Worm (Caenorhabditis elegans) whole organism, mixed stage, embryonic: ENCODE data around the gene T20B12.7.

Experiments used
- M03D4.4 ChIP-seq: sonication (generic microtip); optimal IDR thresholded peaks from 2 replicates; lab custom pipeline; 2017; ENCODE audit warnings: mild to moderate bottlenecking, missing genetic modification characterization, missing compliant biosample characterization
- bed-3 ChIP-seq: fragments of 200-800 bp; sonication (Bioruptor generic); optimal IDR thresholded peaks from 3 replicates; lab custom pipeline; 2018; ENCODE audit warnings: mild to moderate bottlenecking, missing genetic modification characterization, moderate library complexity, missing compliant biosample characterization
- blmp-1 ChIP-seq: fragments of 150-350 bp; optimal IDR thresholded peaks from 2 replicates; lab custom pipeline; 2014; ENCODE audit warnings: missing biosample characterization, missing genetic modification characterization
- cnd-1 ChIP-seq: fragments of 200-800 bp; sonication (Bioruptor generic); optimal IDR thresholded peaks from 2 replicates; lab custom pipeline; 2018; ENCODE audit warnings: mild to moderate bottlenecking, missing genetic modification characterization, missing compliant biosample characterization
- elt-1 ChIP-seq: sonication (generic microtip); optimal IDR thresholded peaks from 2 replicates; lab custom pipeline; 2017; ENCODE audit warnings: missing genetic modification characterization, mild to moderate bottlenecking, missing compliant biosample characterization, antibody characterized with exemption, moderate library complexity, borderline replicate concordance; ENCODE audit not compliant: insufficient read depth
- hlh-1 ChIP-seq: fragments of 150-350 bp; optimal IDR thresholded peaks from 2 replicates; lab custom pipeline; 2014; ENCODE audit warnings: missing biosample characterization, missing genetic modification reagents, missing genetic modification characterization
- lin-13 ChIP-seq: fragments of 150-350 bp; optimal IDR thresholded peaks from 2 replicates; lab custom pipeline; 2014; ENCODE audit warnings: missing biosample characterization, missing genetic modification characterization
- lin-32 ChIP-seq: fragments of 200-800 bp; sonication (Bioruptor generic); optimal IDR thresholded peaks from 2 replicates; lab custom pipeline; 2018; ENCODE audit warnings: mild to moderate bottlenecking, missing genetic modification characterization, missing compliant biosample characterization
- mab-5 ChIP-seq: fragments of 150-350 bp; optimal IDR thresholded peaks from 2 replicates; lab custom pipeline; 2014; ENCODE audit warnings: missing biosample characterization, missing genetic modification characterization
- mls-2 ChIP-seq: sonication (generic microtip); optimal IDR thresholded peaks from 2 replicates; lab custom pipeline; 2016; ENCODE audit warnings: mild to moderate bottlenecking, missing genetic modification characterization, moderate library complexity, missing compliant biosample characterization
- nhr-12 ChIP-seq: fragments of 150-350 bp; optimal IDR thresholded peaks from 2 replicates; lab custom pipeline; 2014; ENCODE audit warnings: missing biosample characterization, missing genetic modification characterization
- nhr-2 ChIP-seq: fragments of 150-350 bp; optimal IDR thresholded peaks from 2 replicates; lab custom pipeline; 2014; ENCODE audit warnings: missing biosample characterization, missing genetic modification characterization
- nhr-28 ChIP-seq: fragments of 150-350 bp; optimal IDR thresholded peaks from 2 replicates; lab custom pipeline; 2014; ENCODE audit warnings: missing biosample characterization, missing genetic modification characterization
- nhr-76 ChIP-seq: sonication (generic microtip); optimal IDR thresholded peaks from 2 replicates; lab custom pipeline; 2017; ENCODE audit warnings: missing biosample characterization, missing genetic modification characterization
- sem-2 ChIP-seq: fragments of 200-800 bp; sonication (Bioruptor generic); optimal IDR thresholded peaks from 2 replicates; lab custom pipeline; 2018; ENCODE audit warnings: mild to moderate bottlenecking, missing genetic modification characterization, missing compliant biosample characterization
- snpc-4 ChIP-seq: fragments of 150-350 bp; optimal IDR thresholded peaks from 2 replicates; lab custom pipeline; 2014; ENCODE audit warnings: missing biosample characterization, missing genetic modification characterization
- tbx-8 ChIP-seq: fragments of 200-800 bp; sonication (Bioruptor generic); optimal IDR thresholded peaks from 2 replicates; lab custom pipeline; 2018; ENCODE audit warnings: mild to moderate bottlenecking, missing genetic modification characterization, moderate library complexity, missing compliant biosample characterization
- unc-120 ChIP-seq: sonication (generic microtip); optimal IDR thresholded peaks from 2 replicates; lab custom pipeline; 2017; ENCODE audit warnings: missing genetic modification characterization, missing compliant biosample characterization; ENCODE audit not compliant: poor library complexity, severe bottlenecking
- unc-39 ChIP-seq: fragments of 150-350 bp; optimal IDR thresholded peaks from 2 replicates; lab custom pipeline; 2014; ENCODE audit warnings: missing biosample characterization, missing genetic modification characterization
- unc-62 ChIP-seq: fragments of 150-350 bp; optimal IDR thresholded peaks from 2 replicates; lab custom pipeline; 2014; ENCODE audit warnings: missing biosample characterization, missing genetic modification reagents, missing genetic modification characterization
- zip-8 ChIP-seq: fragments of 150-350 bp; optimal IDR thresholded peaks from 2 replicates; lab custom pipeline; 2014; ENCODE audit warnings: missing biosample characterization, missing genetic modification characterization
- ztf-11 ChIP-seq: fragments of 150-350 bp; optimal IDR thresholded peaks from 2 replicates; lab custom pipeline; 2014; ENCODE audit warnings: missing biosample characterization, missing genetic modification characterization

Gene T20B12.7

ce11 chrIII:7331671-7332070 is 47.2 kb downstream of the T20B12.7 start:
- TF ChIP-seq hlh-1 (tag; lab: Kevin White, UChicago), result no peak
- TF ChIP-seq unc-62 (GFP tag; lab: Kevin White, UChicago), result no peak
- no peak for TF ChIP-seq nhr-12
- TF ChIP-seq lin-13 (tag; lab: Kevin White, UChicago), result no peak
- no peak for TF ChIP-seq blmp-1 (tag; lab: Kevin White, UChicago)
- no peak for TF ChIP-seq nhr-76
- TF ChIP-seq lin-32 (GFP tag; lab: Kevin White, UChicago), result no peak
- TF ChIP-seq nhr-2 (tag; lab: Kevin White, UChicago), result no peak
- no peak for TF ChIP-seq nhr-28 (tag; lab: Kevin White, UChicago)
- no peak for TF ChIP-seq ztf-11
- TF ChIP-seq mls-2, result no peak
- TF ChIP-seq unc-39 (tag; lab: Kevin White, UChicago), result no peak
- no peak for TF ChIP-seq zip-8 (tag; lab: Kevin White, UChicago)
- no peak for TF ChIP-seq bed-3 (GFP tag; lab: Kevin White, UChicago)
- no peak for TF ChIP-seq M03D4.4 (tag; lab: Kevin White, UChicago)
- TF ChIP-seq elt-1 (tag; lab: Kevin White, UChicago), result no peak
- no peak for TF ChIP-seq unc-120 (tag; lab: Kevin White, UChicago)
- no peak for TF ChIP-seq cnd-1 (tag; lab: Kevin White, UChicago)

DNA sequence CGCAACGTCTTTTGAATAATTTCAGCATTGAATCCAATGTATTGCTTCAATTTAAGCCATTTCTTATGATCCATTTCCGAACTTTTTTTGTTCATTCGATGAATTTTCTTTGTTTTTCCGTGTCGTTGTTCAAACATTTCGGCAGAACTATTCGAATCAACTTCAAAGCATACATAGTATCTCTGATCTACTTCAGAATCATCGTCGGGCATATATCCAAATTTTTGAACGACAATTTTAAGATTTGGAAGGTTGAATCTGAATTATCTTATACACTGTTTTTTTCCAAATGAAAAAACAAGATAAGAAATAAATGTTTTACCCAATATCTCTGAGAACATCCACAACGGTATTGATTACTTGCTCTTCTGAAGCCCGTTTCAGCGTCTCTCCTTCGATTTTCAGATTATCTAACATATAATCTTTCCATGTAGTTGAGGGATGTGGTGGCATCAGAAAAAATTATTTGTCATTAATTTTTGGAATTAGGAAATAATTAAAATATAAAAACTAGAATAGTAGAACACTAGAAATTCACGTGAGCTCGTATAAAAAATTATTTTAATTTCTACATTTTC is 49.6 kb downstream of the T20B12.7 start, which contains the start of gene lab-2:
lab-2 (minus strand) TSS at position 453 of the 578 bp plus-strand sequence.
- TF ChIP-seq mab-5 (tag; lab: Kevin White, UChicago) (no peak), snpc-4 (tag; lab: Kevin White, UChicago) (no peak), M03D4.4 (tag; lab: Kevin White, UChicago) (no peak), sem-2 (GFP tag; lab: Kevin White, UChicago) (no peak), nhr-28 (tag; lab: Kevin White, UChicago) (no peak), hlh-1 (tag; lab: Kevin White, UChicago) (no peak), nhr-2 (tag; lab: Kevin White, UChicago) (no peak), lin-32 (GFP tag; lab: Kevin White, UChicago) (no peak), tbx-8 (GFP tag; lab: Kevin White, UChicago) (no peak)
